Worm (Caenorhabditis elegans): ENCODE results near the gene cnc-2.

DNA sequence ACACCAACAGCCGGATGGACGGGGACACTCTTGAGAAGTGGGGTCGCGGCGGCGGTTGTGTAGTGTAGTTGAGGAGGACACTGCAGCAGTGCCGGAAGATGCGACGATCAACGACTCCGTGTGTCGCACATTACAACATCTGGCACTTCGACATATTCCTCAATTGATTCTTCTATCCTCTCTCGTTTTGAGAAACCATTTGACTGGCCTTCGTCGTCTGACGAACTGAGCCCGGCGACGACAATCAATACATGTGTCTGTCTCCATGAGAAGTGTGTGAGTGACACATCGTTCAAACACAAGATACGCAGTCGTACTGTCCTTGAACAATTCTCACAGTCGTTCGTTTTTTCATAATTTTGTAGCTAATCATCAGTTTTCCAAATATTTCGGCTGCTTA is 22.6 kb upstream of the cnc-2 start:
- TF ChIP-seq dao-5 (tag; optimal IDR thresholded peaks at IDR 0.05): no peak
- TF ChIP-seq him-1 (tag; optimal IDR thresholded peaks at IDR 0.05): no peak

Data from whole organism, L4/young adult.